Fruit fly (Drosophila melanogaster) Kc167 (cell line): ENCODE results near the gene CG4872.

Experiments used
- h ChIP-seq: fragments of >200 bp; optimal IDR thresholded peaks from 3 replicates; lab custom pipeline; 2018; ENCODE audit warnings: missing external identifiers
- insv ChIP-seq: fragments of >200 bp; optimal IDR thresholded peaks from 3 replicates; lab custom pipeline; 2018; ENCODE audit warnings: missing external identifiers
- psq ChIP-seq: fragments of >200 bp; optimal IDR thresholded peaks from 2 replicates; lab custom pipeline; 2017; ENCODE audit warnings: missing external identifiers
- ttk ChIP-seq: sonication (Bioruptor generic); optimal IDR thresholded peaks from 2 replicates; lab custom pipeline; 2017; ENCODE audit warnings: missing external identifiers

DNA sequence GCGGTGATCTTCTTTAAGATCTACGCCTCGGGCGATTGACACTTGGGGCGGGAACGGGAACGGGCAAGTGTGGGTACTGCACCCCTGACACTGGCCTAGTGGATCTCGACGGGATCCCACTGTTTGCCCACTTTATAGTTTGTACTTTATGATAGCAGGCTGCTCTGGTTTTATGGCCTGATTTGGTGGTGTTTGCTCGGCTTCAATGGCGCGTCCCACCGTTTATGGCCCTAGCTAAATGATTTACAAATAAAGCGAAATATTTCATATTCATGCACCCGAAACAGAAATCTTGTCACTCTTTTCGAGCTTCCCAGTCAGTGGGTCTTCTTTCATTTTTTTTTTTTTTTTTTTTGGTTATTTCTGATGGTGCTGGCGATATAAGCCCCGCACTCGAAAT, 9.5 kb downstream of the CG4872 start:
- TF ChIP-seq insv (no peak), ttk (lab: Kevin White, UChicago) (no peak), psq (lab: Kevin White, UChicago) (no peak), h (lab: Kevin White, UChicago) (no peak)
